Worm (Caenorhabditis elegans) whole organism, L4/young adult: ENCODE data around the gene math-25.

ENCODE experiments used
- W03F9.2 ChIP-seq: fragments of 150-350 bp; optimal IDR thresholded peaks from 2 replicates; lab custom pipeline; 2014; ENCODE audit warnings: missing biosample characterization, missing genetic modification characterization
- dao-5 ChIP-seq: sonication (generic microtip); optimal IDR thresholded peaks from 2 replicates; lab custom pipeline; 2016; ENCODE audit warnings: missing genotype, missing genetic modification characterization, moderate library complexity, missing compliant biosample characterization
- him-1 ChIP-seq: sonication (generic microtip); optimal IDR thresholded peaks from 2 replicates; lab custom pipeline; 2016; ENCODE audit warnings: missing genotype, missing genetic modification reagents, missing genetic modification characterization, missing compliant biosample characterization

math-25 gene

DNA sequence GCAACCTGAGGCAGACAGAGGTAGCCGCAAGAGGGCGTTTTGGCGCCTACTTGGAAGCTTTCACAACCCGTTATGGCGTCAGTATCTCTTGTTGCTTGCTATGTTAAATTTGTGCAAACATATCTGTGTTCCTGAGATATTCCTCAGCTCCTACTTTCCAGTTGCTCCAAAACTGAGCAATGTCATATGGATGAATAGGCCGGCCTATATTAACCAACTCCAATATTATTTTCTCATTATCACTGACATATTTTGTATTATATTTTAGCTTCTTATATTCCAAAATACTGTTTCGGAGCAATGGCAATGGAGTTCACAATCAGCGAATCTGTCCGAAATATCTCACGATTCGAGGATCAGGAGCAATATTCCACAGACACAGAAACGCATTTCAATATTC lies 20.2 kb upstream of the math-25 start, which contains the start of gene math-13:
Gene math-13, plus strand, starts transcription at position 301 of the 400 bp plus-strand sequence.
- no peak for TF ChIP-seq dao-5 (tag; lab: Kevin White, UChicago)
- no peak for TF ChIP-seq W03F9.2 (tag; lab: Kevin White, UChicago)
- TF ChIP-seq him-1 (tag; lab: Kevin White, UChicago), result no peak

DNA sequence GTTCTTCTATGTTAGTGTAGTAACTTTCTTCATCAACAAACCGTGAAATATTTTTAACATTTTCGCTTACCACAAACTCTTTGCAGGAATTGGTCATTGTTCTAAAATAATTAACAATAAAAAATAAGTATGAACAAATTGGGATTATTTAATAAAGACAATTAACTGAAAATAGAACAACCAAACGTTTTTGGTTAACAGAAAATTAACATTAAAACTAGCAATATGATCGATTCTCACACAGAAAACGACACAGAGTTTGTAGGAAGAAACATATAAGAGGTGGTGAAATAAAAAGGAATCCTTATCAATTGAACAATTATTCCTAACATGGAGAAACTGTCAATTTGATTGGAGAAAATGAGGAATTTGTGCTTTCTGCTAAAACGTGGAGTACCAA lies 17.2 kb upstream of the math-25 start, which contains the start of gene math-16:
Gene math-16, minus strand, starts transcription at position 101 of the 400 bp plus-strand sequence.
- TF ChIP-seq W03F9.2 (tag; lab: Kevin White, UChicago) (no peak), dao-5 (tag; lab: Kevin White, UChicago) (no peak), him-1 (tag; lab: Kevin White, UChicago) (no peak)

DNA sequence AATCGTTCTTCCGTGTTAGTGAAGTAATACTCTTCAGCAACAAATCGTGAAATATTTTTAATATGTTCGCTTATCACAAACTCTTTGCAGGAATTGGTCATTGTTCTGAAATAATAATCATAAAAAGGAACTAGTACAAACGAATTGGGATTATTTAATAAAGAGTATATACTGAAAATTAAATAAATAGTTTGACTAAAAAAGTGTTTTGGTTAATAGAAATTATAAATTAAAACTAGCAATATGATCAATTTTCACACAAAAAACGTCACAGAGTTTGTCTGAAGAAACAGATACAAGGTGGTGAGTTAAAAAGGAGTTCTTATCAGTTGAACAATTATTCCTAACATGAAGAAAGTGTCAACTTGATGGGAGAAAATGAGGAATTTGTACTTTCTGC lies 13.2 kb upstream of the math-25 start, which contains the start of gene math-5:
Gene math-5, minus strand, starts transcription at position 101 of the 400 bp plus-strand sequence.
- TF ChIP-seq him-1 (tag; lab: Kevin White, UChicago) (no peak), dao-5 (tag; lab: Kevin White, UChicago) (no peak), W03F9.2 (tag; lab: Kevin White, UChicago) (no peak)

DNA sequence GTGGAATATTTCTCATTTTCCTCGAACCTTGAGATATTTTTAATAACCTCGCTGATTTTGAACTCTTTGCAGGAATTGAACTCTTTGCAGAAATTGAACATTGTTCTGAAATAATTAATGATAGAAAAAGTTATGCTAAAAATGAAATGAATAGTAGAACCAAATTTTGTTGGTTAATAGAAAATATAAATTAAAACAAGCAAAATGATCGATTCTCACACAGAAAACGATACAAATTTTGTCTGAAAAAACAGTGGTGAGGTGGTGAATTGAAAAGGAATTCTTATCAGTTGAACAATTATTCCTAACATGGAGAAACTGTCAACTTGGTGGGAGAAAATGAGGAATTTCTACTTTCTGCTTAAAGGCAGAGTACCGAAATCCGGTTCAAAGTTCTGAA lies 11.2 kb upstream of the math-25 start, which contains the start of gene math-6:
Gene math-6, minus strand, starts transcription at position 101 of the 400 bp plus-strand sequence.
- TF ChIP-seq him-1 (tag; lab: Kevin White, UChicago), result no peak
- no peak for TF ChIP-seq dao-5 (tag; lab: Kevin White, UChicago)
- TF ChIP-seq W03F9.2 (tag; lab: Kevin White, UChicago), result no peak

DNA sequence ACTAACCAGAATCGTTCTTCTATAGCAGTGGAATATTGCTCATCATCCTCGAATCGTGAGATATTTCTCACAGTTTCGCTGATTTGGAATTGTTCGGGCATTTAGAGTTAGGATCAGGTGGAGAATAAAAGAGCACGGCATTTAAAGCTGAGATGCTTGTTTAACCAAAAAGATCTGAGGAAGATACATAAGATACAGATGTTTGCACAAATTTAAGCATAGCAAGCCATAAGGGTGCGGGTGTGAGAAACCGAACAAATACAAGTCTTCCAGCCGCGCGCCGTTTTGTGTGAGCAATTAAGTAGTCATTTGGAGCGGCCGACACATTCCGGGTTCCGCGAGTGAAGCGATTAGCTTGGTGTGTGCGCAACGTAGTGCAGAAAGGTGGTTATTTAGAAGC lies 9.5 kb upstream of the math-25 start, which contains the start of gene math-7:
Gene math-7, minus strand, starts transcription at position 101 of the 400 bp plus-strand sequence.
- TF ChIP-seq W03F9.2 (tag; lab: Kevin White, UChicago) (no peak), him-1 (tag; lab: Kevin White, UChicago) (no peak), dao-5 (tag; lab: Kevin White, UChicago) (no peak)

DNA sequence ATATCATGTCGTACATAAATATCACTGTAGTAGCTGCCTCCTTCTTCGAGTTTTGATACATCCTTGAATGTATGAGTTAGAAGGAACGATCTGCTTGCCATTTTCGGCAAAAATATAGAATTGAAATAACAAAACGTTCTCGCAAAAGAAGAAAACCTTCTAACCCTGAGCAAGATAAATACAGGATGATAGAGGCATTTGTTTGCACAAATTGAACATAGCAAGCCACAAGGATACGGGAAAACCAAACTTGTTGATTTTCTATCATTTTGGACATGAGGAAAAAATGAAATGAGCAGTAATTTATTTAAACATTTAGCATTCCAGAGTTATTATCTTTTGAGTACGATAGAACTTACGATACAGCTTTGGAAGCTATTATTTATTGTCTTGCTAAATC lies 6.8 kb upstream of the math-25 start, which contains the start of gene math-8:
Gene math-8, minus strand, starts transcription at position 101 of the 400 bp plus-strand sequence.
- TF ChIP-seq him-1 (tag; lab: Kevin White, UChicago) (no peak), dao-5 (tag; lab: Kevin White, UChicago) (no peak), W03F9.2 (tag; lab: Kevin White, UChicago) (no peak)

DNA sequence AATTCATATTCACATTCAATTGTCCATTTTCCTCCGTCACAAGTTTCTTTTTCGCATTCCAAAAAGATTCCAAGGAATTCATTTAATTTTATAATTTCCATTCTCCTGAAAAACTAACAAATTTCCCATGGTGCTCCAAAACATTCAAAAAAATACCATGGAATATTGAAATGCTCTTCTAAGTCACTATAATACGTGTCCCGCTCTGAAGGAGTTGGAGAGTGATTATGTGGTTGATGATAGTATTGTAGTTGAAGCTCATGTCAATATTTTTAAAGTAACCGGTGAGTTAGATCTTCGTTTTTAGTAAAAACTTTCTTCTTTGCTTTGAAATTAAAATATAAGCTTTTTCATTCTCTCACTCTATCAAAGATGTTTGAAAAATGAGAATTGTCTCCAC lies 5.2 kb upstream of the math-25 start, which contains the start of gene math-9:
Gene math-9, minus strand, starts transcription at position 101 of the 400 bp plus-strand sequence.
- no peak for TF ChIP-seq W03F9.2 (tag; lab: Kevin White, UChicago)
- TF ChIP-seq him-1 (tag; lab: Kevin White, UChicago), result no peak
- TF ChIP-seq dao-5 (tag; lab: Kevin White, UChicago), result no peak

DNA sequence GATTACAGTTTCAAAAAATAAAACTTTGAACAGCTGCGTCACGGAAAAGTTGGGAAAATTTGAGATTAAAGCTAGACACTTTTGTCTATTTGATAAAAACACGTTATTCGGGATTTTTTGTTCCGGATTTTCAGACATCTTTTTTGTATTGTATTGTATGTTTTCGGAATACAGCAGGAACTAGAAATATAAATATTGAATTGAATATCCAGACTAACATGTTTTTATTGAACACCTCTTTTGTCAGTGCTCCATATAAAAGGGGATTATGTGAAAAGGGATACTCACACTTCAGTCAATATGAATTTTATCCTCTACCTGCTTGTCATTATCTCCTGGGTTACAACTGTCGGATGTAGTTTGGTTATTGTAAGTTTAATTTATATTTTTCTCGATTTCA lies 1.9 kb upstream of the math-25 start, which contains the start of gene C16C4.1:
Gene C16C4.1, plus strand, starts transcription at position 301 of the 400 bp plus-strand sequence.
- no peak for TF ChIP-seq dao-5 (tag; lab: Kevin White, UChicago)
- no peak for TF ChIP-seq W03F9.2 (tag; lab: Kevin White, UChicago)
- no peak for TF ChIP-seq him-1 (tag; lab: Kevin White, UChicago)

DNA sequence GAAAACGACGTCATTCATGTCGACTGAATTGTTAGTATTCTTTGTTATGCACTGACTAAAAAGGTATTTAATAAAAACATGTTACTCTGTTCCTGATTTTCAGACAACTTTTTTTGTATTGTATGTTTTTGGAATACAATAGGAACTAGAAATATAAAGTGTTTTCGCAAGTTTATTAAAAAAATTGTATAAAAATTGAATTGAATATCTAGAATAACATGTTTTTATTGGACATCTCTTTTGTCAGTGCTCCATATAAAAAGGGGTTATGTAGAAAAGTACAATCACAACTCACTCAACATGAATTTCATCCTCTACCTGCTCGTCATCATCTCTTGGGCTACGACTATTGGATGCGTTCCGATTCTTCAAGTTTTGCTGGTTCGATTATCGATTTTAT lies 584 bp upstream of the math-25 start, which contains the start of gene C46F9.5:
Gene C46F9.5, plus strand, starts transcription at position 301 of the 400 bp plus-strand sequence.
- TF ChIP-seq him-1 (tag; lab: Kevin White, UChicago), result no peak
- TF ChIP-seq dao-5 (tag; lab: Kevin White, UChicago), result no peak
- TF ChIP-seq W03F9.2 (tag; lab: Kevin White, UChicago), result no peak

DNA sequence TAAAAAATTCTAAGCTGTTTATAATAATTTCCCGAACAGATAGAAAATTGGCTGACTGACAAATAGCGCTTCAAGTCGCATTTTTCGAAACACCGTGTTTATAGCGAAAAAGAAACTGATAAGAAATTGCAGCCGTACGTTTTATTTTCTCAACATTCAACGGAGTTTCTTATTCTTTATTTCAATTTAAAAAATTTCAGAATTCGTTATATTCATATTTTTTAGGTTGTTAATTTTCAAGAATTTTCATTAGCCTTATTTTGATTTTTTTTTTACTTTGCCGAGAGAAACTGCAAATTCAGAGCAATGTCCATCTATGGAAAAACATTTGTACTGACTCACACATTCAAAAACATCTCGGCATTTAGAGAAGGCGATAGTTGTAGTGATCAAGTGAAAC lies 2.1 kb downstream of the math-25 start, which contains the start of gene C46F9.6:
Gene C46F9.6, plus strand, starts transcription at position 301 of the 400 bp plus-strand sequence.
- TF ChIP-seq W03F9.2 (tag; lab: Kevin White, UChicago), result no peak
- TF ChIP-seq him-1 (tag; lab: Kevin White, UChicago), result no peak

DNA sequence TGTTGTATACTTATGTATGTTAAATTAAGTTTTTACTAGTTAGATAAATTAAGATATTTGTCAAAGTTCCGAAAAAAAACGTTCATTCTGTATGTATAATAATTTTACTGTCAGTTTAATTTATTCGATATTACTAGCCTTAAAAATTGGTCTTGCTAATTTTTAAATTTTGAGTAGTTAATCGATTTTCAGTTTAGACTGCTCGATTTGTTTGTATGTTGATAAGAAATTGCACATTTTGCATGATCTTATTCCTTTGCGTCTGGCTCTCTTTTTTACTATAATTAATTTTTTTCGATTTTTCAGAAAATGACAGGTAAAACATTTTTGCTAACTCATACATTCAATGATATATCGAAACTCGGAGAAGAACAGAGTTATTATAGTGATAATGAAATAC lies 4.1 kb downstream of the math-25 start, which contains the start of gene math-24:
Gene math-24, plus strand, starts transcription at position 301 of the 400 bp plus-strand sequence.
- TF ChIP-seq dao-5 (tag; lab: Kevin White, UChicago) (no peak), W03F9.2 (tag; lab: Kevin White, UChicago) (no peak), him-1 (tag; lab: Kevin White, UChicago) (no peak)

DNA sequence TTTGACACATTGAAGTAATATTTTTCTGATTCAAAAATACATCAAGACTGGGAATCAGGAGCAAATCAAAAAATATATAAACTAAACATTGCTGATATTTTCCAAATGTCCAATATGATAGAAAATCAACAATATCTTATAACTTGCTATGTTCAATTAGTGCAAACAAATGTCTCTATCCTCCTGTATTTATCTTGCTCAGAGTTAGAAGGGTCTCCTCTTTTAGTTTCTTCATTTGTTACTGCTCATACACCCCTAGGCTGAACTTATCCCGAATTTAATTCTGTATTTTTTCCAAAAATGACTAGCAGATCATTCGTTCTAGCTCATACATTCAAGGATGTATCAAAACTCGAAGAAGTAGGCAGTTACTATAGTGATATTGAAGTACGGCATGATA lies 6.1 kb downstream of the math-25 start, which contains the start of gene math-23:
Gene math-23, plus strand, starts transcription at position 301 of the 400 bp plus-strand sequence.
- TF ChIP-seq W03F9.2 (tag; lab: Kevin White, UChicago) (no peak), dao-5 (tag; lab: Kevin White, UChicago) (no peak), him-1 (tag; lab: Kevin White, UChicago) (no peak)

DNA sequence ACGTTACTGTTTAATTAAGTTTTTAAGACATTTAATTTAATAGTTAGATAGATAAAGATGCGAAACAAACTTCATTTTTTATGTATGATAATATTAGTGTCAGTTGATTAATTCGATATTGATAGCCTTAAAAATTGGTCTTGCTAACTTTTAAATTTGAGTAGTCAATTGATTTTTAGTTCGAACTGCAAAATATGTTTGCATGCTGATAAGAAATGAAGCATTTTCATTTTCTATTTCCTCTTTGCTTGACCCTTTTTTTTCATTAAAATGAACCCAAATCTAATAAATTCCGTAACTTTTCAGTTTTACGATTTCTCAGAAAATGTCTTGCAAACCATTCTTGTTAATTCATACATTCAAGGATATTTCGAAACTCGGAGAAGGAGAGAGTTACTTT lies 9.2 kb downstream of the math-25 start, which contains the start of gene math-22:
Gene math-22, plus strand, starts transcription at position 301 of the 400 bp plus-strand sequence.
- TF ChIP-seq dao-5 (tag; lab: Kevin White, UChicago), result no peak
- TF ChIP-seq W03F9.2 (tag; lab: Kevin White, UChicago), result no peak
- TF ChIP-seq him-1 (tag; lab: Kevin White, UChicago), result no peak
